Worm (Caenorhabditis elegans): ENCODE data around the gene C04B4.6.

DNA sequence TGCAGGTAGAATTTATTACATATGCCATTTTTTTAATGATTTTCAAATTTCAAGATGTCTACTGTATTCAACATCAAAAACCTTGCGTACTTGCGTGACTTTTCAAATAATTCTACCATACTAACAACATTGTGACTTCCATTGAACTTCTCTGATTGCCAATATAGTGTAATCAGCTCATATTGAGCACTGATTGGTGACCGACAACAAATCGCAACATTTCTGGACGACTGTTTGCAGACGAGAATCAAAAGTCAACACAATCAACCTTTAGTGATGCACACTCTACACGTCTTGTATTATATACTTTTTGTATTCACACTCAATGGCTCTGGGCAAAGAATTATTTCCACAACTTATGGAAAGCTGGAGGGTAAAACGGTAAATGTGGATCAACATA is 34.0 kb downstream of the C04B4.6 start, which contains the start of gene cest-3:
- no peak for TF ChIP-seq W03F9.2 (tag; optimal IDR thresholded peaks at IDR 0.05)
- TF ChIP-seq him-1 (tag; optimal IDR thresholded peaks at IDR 0.05): no peak
- no peak for TF ChIP-seq dao-5 (tag; optimal IDR thresholded peaks at IDR 0.05)
